Worm (Caenorhabditis elegans): Measurements from ENCODE around the gene rps-13.

DNA sequence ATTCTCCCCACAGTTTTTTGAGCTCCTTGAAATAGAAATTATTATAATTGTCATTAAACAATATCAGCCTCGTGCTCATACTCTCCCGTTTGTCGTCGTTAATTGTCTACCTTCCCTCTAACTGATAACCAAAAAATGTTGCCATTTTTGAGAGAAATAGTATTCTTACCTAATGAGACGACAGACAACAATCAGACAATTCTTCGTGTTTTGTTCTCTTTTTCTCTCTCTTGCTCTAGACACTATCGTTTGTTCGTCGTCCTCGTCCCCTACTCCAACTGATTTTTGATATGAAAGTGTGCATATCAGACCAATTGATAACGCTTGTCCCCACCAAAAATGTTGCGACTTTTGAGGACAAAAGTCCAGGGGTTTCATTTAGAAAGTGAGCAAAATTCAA, 13.2 kb downstream of the rps-13 start:
- TF ChIP-seq dpl-1 (GFP tag; optimal IDR thresholded peaks at IDR 0.05) (no peak), ceh-100 (GFP tag; IDR thresholded peaks at IDR 0.05) (no peak), somi-1 (GFP tag; optimal IDR thresholded peaks at IDR 0.05) (no peak), ceh-40 (GFP tag; IDR thresholded peaks at IDR 0.05) (no peak), F39B2.1 (GFP tag; IDR thresholded peaks at IDR 0.05) (no peak), bed-2 (GFP tag; IDR thresholded peaks at IDR 0.05) (no peak)

All from whole organism, young adult.